Worm (Caenorhabditis elegans): ENCODE data around the gene F08D12.7.

ce11 chrII:2787849-2788248 lies 18.9 kb upstream of the F08D12.7 start:
- TF ChIP-seq ama-1 (optimal IDR thresholded peaks at IDR 0.05) (no peak), ama-1 (GFP tag; optimal IDR thresholded peaks at IDR 0.05) (no peak), ztf-25 (GFP tag; IDR thresholded peaks at IDR 0.05) (no peak), repo-1 (tag; optimal IDR thresholded peaks at IDR 0.05) (no peak)

All from whole organism, young adult.